Fruit fly (Drosophila melanogaster) whole organism, embryonic: Measurements from ENCODE around the gene CG12123.

Experiments
- Abd-B ChIP-seq: fragments of 200-800 bp; sonication (Bioruptor generic); optimal IDR thresholded peaks from 2 replicates; lab custom pipeline; 2018; ENCODE audit warnings: missing biosample characterization, mild to moderate bottlenecking, missing genetic modification characterization, moderate library complexity
- BEAF-32 ChIP-seq: fragments of 200-800 bp; sonication (Bioruptor generic); optimal IDR thresholded peaks from 3 replicates; lab custom pipeline; 2017; ENCODE audit warnings: missing biosample characterization, missing genetic modification characterization, mild to moderate bottlenecking, moderate library complexity, missing genetic modification reagents
- CG10274 ChIP-seq: fragments of 200-800 bp; sonication (Bioruptor generic); optimal IDR thresholded peaks from 3 replicates; lab custom pipeline; 2017; ENCODE audit warnings: missing biosample characterization, mild to moderate bottlenecking, missing genetic modification characterization
- CG10979 ChIP-seq: fragments of 200-800 bp; sonication (Bioruptor generic); optimal IDR thresholded peaks from 2 replicates; lab custom pipeline; 2018; ENCODE audit warnings: missing biosample characterization, mild to moderate bottlenecking, missing genetic modification characterization, moderate library complexity
- CG11456 ChIP-seq: fragments of 200-800 bp; sonication (Bioruptor generic); IDR thresholded peaks from 3 replicates; pipeline ENCODE4 v1.3.6; 2022; ENCODE audit warnings: missing biosample characterization, missing genetic modification characterization
- CG12071 ChIP-seq: fragments of 200-800 bp; sonication (Bioruptor generic); optimal IDR thresholded peaks from 3 replicates; lab custom pipeline; 2018; ENCODE audit warnings: missing biosample characterization, mild to moderate bottlenecking, missing genetic modification characterization
- CG12769 ChIP-seq: fragments of 200-800 bp; sonication (Bioruptor generic); optimal IDR thresholded peaks from 2 replicates; lab custom pipeline; 2019; ENCODE audit warnings: missing biosample characterization, mild to moderate bottlenecking, missing genetic modification characterization, moderate library complexity
- CG14965 ChIP-seq: fragments of 200-800 bp; sonication (Bioruptor generic); optimal IDR thresholded peaks from 2 replicates; lab custom pipeline; 2016; ENCODE audit warnings: missing biosample characterization, missing genetic modification characterization, borderline replicate concordance
- CG15479 ChIP-seq: fragments of 200-800 bp; sonication (Bioruptor generic); optimal IDR thresholded peaks from 3 replicates; lab custom pipeline; 2019; ENCODE audit warnings: missing biosample characterization, mild to moderate bottlenecking, missing genetic modification characterization, moderate library complexity
- CG16813 ChIP-seq: fragments of 200-800 bp; sonication (Bioruptor generic); IDR thresholded peaks from 3 replicates; pipeline ENCODE4 v1.3.6; 2022; ENCODE audit warnings: missing biosample characterization, missing genetic modification characterization; ENCODE audit not compliant: partially characterized antibody
- CG17612 ChIP-seq: fragments of 200-800 bp; sonication (Bioruptor generic); IDR thresholded peaks from 2 replicates; pipeline ENCODE4 v1.3.6; 2022; ENCODE audit warnings: missing biosample characterization, missing genetic modification characterization
- CG17829 ChIP-seq: fragments of 200-800 bp; optimal IDR thresholded peaks from 2 replicates; lab custom pipeline; 2019; ENCODE audit warnings: missing biosample characterization, mild to moderate bottlenecking, missing genetic modification characterization, moderate library complexity
- CG2120 ChIP-seq: fragments of 200-800 bp; sonication (Bioruptor generic); optimal IDR thresholded peaks from 3 replicates; lab custom pipeline; 2016; ENCODE audit warnings: missing biosample characterization, missing genetic modification characterization
- CG30403 ChIP-seq: fragments of 200-800 bp; sonication (Bioruptor generic); optimal IDR thresholded peaks from 3 replicates; lab custom pipeline; 2016; ENCODE audit warnings: missing biosample characterization, missing genetic modification characterization
- CG32532 ChIP-seq: fragments of 200-800 bp; sonication (Bioruptor generic); IDR thresholded peaks from 2 replicates; pipeline ENCODE4 v1.3.6; 2022; ENCODE audit warnings: missing biosample characterization, missing genetic modification characterization
- CG32772 ChIP-seq: fragments of 200-800 bp; sonication (Bioruptor generic); IDR thresholded peaks from 2 replicates; pipeline ENCODE4 v1.3.6; 2022; ENCODE audit warnings: missing biosample characterization, missing genetic modification characterization
- CG4404 ChIP-seq: fragments of 200-800 bp; sonication (Bioruptor generic); IDR thresholded peaks from 2 replicates; pipeline ENCODE4 v1.3.6; 2022; ENCODE audit warnings: missing biosample characterization, missing genetic modification characterization
- CG6272 ChIP-seq: fragments of 200-800 bp; sonication (Bioruptor generic); IDR thresholded peaks from 2 replicates; pipeline ENCODE4 v1.3.6; 2022; ENCODE audit warnings: missing biosample characterization, missing genetic modification characterization
- CG7271 ChIP-seq: fragments of 200-800 bp; sonication (Bioruptor generic); optimal IDR thresholded peaks from 2 replicates; lab custom pipeline; 2018; ENCODE audit warnings: missing biosample characterization, mild to moderate bottlenecking, missing genetic modification characterization, moderate library complexity
- CG7372 ChIP-seq: fragments of 200-800 bp; sonication (Bioruptor generic); IDR thresholded peaks from 2 replicates; pipeline ENCODE4 v1.3.6; 2022; ENCODE audit warnings: missing biosample characterization, missing genetic modification characterization
- CG8359 ChIP-seq: fragments of 200-800 bp; sonication (Bioruptor generic); optimal IDR thresholded peaks from 2 replicates; lab custom pipeline; 2017; ENCODE audit warnings: missing biosample characterization, mild to moderate bottlenecking, missing genetic modification characterization, borderline replicate concordance
- CG8765 ChIP-seq: fragments of 200-800 bp; sonication (Bioruptor generic); IDR thresholded peaks from 2 replicates; pipeline ENCODE4 v1.3.6; 2022; ENCODE audit warnings: missing biosample characterization, missing genetic modification characterization
- D19B ChIP-seq: fragments of 200-800 bp; sonication (Bioruptor generic); optimal IDR thresholded peaks from 2 replicates; lab custom pipeline; 2017; ENCODE audit warnings: missing biosample characterization, mild to moderate bottlenecking, missing genetic modification characterization
- Dll ChIP-seq: fragments of 200-800 bp; sonication (Bioruptor generic); IDR thresholded peaks from 4 replicates; pipeline ENCODE4 v1.3.6; 2022; ENCODE audit warnings: missing biosample characterization, missing genetic modification characterization; ENCODE audit not compliant: partially characterized antibody
- Doc2 ChIP-seq: fragments of 200-800 bp; sonication (Bioruptor generic); IDR thresholded peaks from 2 replicates; pipeline ENCODE4 v1.3.6; 2022; ENCODE audit warnings: missing biosample characterization, missing genetic modification characterization
- H15 ChIP-seq: fragments of 200-800 bp; sonication (Bioruptor generic); IDR thresholded peaks from 3 replicates; pipeline ENCODE4 v1.3.6; 2022; ENCODE audit warnings: missing biosample characterization, missing genetic modification characterization
- HLH3B ChIP-seq: fragments of 200-800 bp; sonication (Bioruptor generic); IDR thresholded peaks from 2 replicates; pipeline ENCODE4 v1.3.6; 2022; ENCODE audit warnings: missing biosample characterization, missing genetic modification characterization
- Hr78 ChIP-seq, 2 experiments: fragments of 200-800 bp in 1 of 2; fragments of >200 bp in 1 of 2; sonication (Bioruptor generic) in 1 of 2; optimal IDR thresholded peaks; 2 replicates each; lab custom pipeline; 2017 to 2019; ENCODE audit warnings: missing biosample characterization in 2 of 2, missing genetic modification characterization in 2 of 2, mild to moderate bottlenecking in 1 of 2, moderate library complexity in 1 of 2
- Hsf ChIP-seq: fragments of 200-800 bp; sonication (Bioruptor generic); optimal IDR thresholded peaks from 3 replicates; lab custom pipeline; 2016; ENCODE audit warnings: missing biosample characterization, missing genetic modification characterization
- Mes4 ChIP-seq: fragments of 200-800 bp; sonication (Bioruptor generic); optimal IDR thresholded peaks from 2 replicates; lab custom pipeline; 2016; ENCODE audit warnings: missing biosample characterization, missing genetic modification characterization
- Nf-YA ChIP-seq: fragments of 200-800 bp; sonication (Bioruptor generic); IDR thresholded peaks from 2 replicates; pipeline ENCODE4 v1.3.6; 2022; ENCODE audit warnings: missing biosample characterization, missing genetic modification characterization
- PHDP ChIP-seq: fragments of 200-800 bp; sonication (Bioruptor generic); optimal IDR thresholded peaks from 3 replicates; lab custom pipeline; 2018; ENCODE audit warnings: missing biosample characterization, mild to moderate bottlenecking, missing genetic modification characterization, moderate library complexity
- Scr ChIP-seq: fragments of 200-800 bp; sonication (Bioruptor generic); IDR thresholded peaks from 2 replicates; pipeline ENCODE4 v1.3.6; 2022; ENCODE audit warnings: missing biosample characterization, missing genetic modification characterization; ENCODE audit not compliant: partially characterized antibody
- Stat92E ChIP-seq, 3 experiments: fragments of >200 bp in 2 of 3; fragments of 200-800 bp in 1 of 3; sonication (Bioruptor generic) in 1 of 3; optimal IDR thresholded peaks; 2 replicates each; lab custom pipeline; 2017 to 2019; ENCODE audit warnings: missing biosample characterization in 3 of 3, missing genetic modification characterization in 3 of 3, mild to moderate bottlenecking in 1 of 3, moderate library complexity in 1 of 3
- YL-1 ChIP-seq: fragments of 200-800 bp; sonication (Bioruptor generic); optimal IDR thresholded peaks from 3 replicates; lab custom pipeline; 2017; ENCODE audit warnings: missing biosample characterization, mild to moderate bottlenecking, missing genetic modification characterization
- ash1 ChIP-seq: fragments of 200-800 bp; sonication (Bioruptor generic); optimal IDR thresholded peaks from 2 replicates; lab custom pipeline; 2018; ENCODE audit warnings: missing biosample characterization, mild to moderate bottlenecking, missing genetic modification characterization
- br ChIP-seq: fragments of >200 bp; optimal IDR thresholded peaks from 2 replicates; lab custom pipeline; 2017
- ci ChIP-seq: fragments of 200-800 bp; sonication (Bioruptor generic); IDR thresholded peaks from 3 replicates; pipeline ENCODE4 v1.3.6; 2022; ENCODE audit warnings: missing biosample characterization, missing genetic modification characterization
- croc ChIP-seq: fragments of 200-800 bp; sonication (Bioruptor generic); conservative IDR thresholded peaks from 3 replicates; pipeline ENCODE4 v1.3.6; 2022; ENCODE audit warnings: missing biosample characterization, missing genetic modification characterization
- cwo ChIP-seq: fragments of 200-800 bp; sonication (Bioruptor generic); optimal IDR thresholded peaks from 3 replicates; lab custom pipeline; 2017; ENCODE audit warnings: missing biosample characterization, missing genetic modification characterization, mild to moderate bottlenecking, moderate library complexity, missing genetic modification reagents
- da ChIP-seq: fragments of 200-800 bp; sonication (Bioruptor generic); optimal IDR thresholded peaks from 2 replicates; lab custom pipeline; 2016; ENCODE audit warnings: missing biosample characterization, missing genetic modification characterization
- gce ChIP-seq: fragments of 200-800 bp; sonication (Bioruptor generic); IDR thresholded peaks from 3 replicates; pipeline ENCODE4 v1.3.6; 2022; ENCODE audit warnings: missing biosample characterization, missing genetic modification characterization
- gcm ChIP-seq: fragments of 200-800 bp; sonication (Bioruptor generic); optimal IDR thresholded peaks from 2 replicates; lab custom pipeline; 2019; ENCODE audit warnings: missing biosample characterization, mild to moderate bottlenecking, missing genetic modification characterization, moderate library complexity
- gro ChIP-seq: fragments of 200-800 bp; sonication (Bioruptor generic); optimal IDR thresholded peaks from 2 replicates; lab custom pipeline; 2016; ENCODE audit warnings: missing biosample characterization, missing genetic modification characterization
- jigr1 ChIP-seq: fragments of 200-800 bp; sonication (Bioruptor generic); IDR thresholded peaks from 3 replicates; pipeline ENCODE4 v1.3.6; 2022; ENCODE audit warnings: missing biosample characterization, missing genetic modification characterization
- pfk ChIP-seq: fragments of 200-800 bp; sonication (Bioruptor generic); optimal IDR thresholded peaks from 2 replicates; lab custom pipeline; 2018; ENCODE audit warnings: missing biosample characterization, mild to moderate bottlenecking, missing genetic modification characterization, moderate library complexity
- sc ChIP-seq, 3 experiments: fragments of >200 bp in 2 of 3; fragments of 200-800 bp in 1 of 3; sonication (Bioruptor generic) in 1 of 3; optimal IDR thresholded peaks; 2 replicates in 2 of 3; 3 replicates in 1 of 3; lab custom pipeline; 2017; ENCODE audit warnings: mild to moderate bottlenecking in 1 of 3, missing biosample characterization in 1 of 3, missing genetic modification characterization in 1 of 3, missing genetic modification reagents in 1 of 3
- sna ChIP-seq: fragments of 200-800 bp; sonication (Bioruptor generic); IDR thresholded peaks from 2 replicates; pipeline ENCODE4 v1.3.6; 2022; ENCODE audit warnings: missing biosample characterization, missing genetic modification characterization; ENCODE audit not compliant: partially characterized antibody
- sug ChIP-seq: fragments of 200-800 bp; optimal IDR thresholded peaks from 2 replicates; lab custom pipeline; 2019; ENCODE audit warnings: missing biosample characterization, mild to moderate bottlenecking, missing genetic modification characterization, moderate library complexity
- twi ChIP-seq: fragments of 200-800 bp; optimal IDR thresholded peaks from 2 replicates; lab custom pipeline; 2019; ENCODE audit warnings: missing biosample characterization, mild to moderate bottlenecking, missing genetic modification characterization, moderate library complexity
- zen ChIP-seq: fragments of 200-800 bp; sonication (Bioruptor generic); optimal IDR thresholded peaks from 3 replicates; lab custom pipeline; 2018; ENCODE audit warnings: missing biosample characterization, mild to moderate bottlenecking, missing genetic modification characterization, moderate library complexity

The CG12123 gene

DNA sequence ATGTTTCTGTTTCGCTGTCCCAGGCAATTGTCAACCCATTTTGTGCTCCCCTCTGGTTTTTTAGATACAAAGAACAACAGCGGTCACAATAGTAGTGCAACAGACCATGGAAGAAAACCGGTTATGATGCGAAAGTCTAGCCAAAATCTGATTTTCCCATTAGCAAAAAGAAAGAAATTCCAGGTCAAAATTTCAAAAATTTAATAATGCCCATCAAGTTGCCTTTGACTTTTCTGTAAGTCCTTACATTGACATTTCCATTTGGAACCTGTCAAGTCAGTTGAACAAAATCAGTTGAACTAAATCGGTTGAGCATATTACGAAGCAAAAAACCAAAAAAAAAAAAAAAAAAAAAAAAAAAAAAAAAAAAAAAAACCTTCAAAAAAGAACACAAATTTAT, 25.2 kb downstream of the CG12123 start (continued):
- no peak for TF ChIP-seq Hr78 (GFP tag; optimal IDR thresholded peaks at IDR 0.05; lab: Kevin White, UChicago)
- TF ChIP-seq croc (GFP tag; lab: Robert Waterston, UW): no peak
- no peak for TF ChIP-seq BEAF-32 (GFP tag; lab: Kevin White, UChicago)
- no peak for TF ChIP-seq sug (tag; lab: Kevin White, UChicago)
- no peak for TF ChIP-seq CG32532 (GFP tag; lab: Robert Waterston, UW)
- no peak for TF ChIP-seq jigr1 (GFP tag; lab: Robert Waterston, UW)
- no peak for TF ChIP-seq Mes4 (GFP tag; lab: Kevin White, UChicago)
- TF ChIP-seq Stat92E (GFP tag; optimal IDR thresholded peaks at IDR 0.05; lab: Kevin White, UChicago): no peak
- no peak for TF ChIP-seq CG7372
- no peak for TF ChIP-seq Hsf (GFP tag; lab: Kevin White, UChicago)
- TF ChIP-seq ash1 (GFP tag; lab: Kevin White, UChicago): no peak
- no peak for TF ChIP-seq PHDP
- peak; percentile 7 for TF ChIP-seq CG30403 (GFP tag; lab: Kevin White, UChicago)
- no peak for TF ChIP-seq CG10979
- TF ChIP-seq CG11456 (GFP tag; lab: Robert Waterston, UW): no peak
- no peak for TF ChIP-seq CG15479 (GFP tag; lab: Kevin White, UChicago)
- no peak for TF ChIP-seq CG12769 (tag; lab: Kevin White, UChicago)
- TF ChIP-seq Abd-B (GFP tag; lab: Kevin White, UChicago): no peak
- no peak for TF ChIP-seq br (lab: Kevin White, UChicago)
- no peak for TF ChIP-seq zen (tag; lab: Kevin White, UChicago)
- TF ChIP-seq HLH3B (GFP tag; lab: Robert Waterston, UW): no peak
- TF ChIP-seq CG8359: no peak
- no peak for TF ChIP-seq sc (optimal IDR thresholded peaks at IDR 0.05; lab: Kevin White, UChicago)
- TF ChIP-seq sc (GFP tag; optimal IDR thresholded peaks at IDR 0.05; lab: Kevin White, UChicago): no peak
- TF ChIP-seq Doc2 (GFP tag; lab: Robert Waterston, UW): no peak
- TF ChIP-seq CG17829 (tag; lab: Kevin White, UChicago): no peak
- no peak for TF ChIP-seq CG16813 (GFP tag; lab: Robert Waterston, UW)
- TF ChIP-seq twi (tag; lab: Kevin White, UChicago): no peak
- TF ChIP-seq CG8765: no peak
- no peak for TF ChIP-seq Dll (GFP tag; lab: Robert Waterston, UW)
- TF ChIP-seq CG2120 (GFP tag; lab: Kevin White, UChicago): no peak
- TF ChIP-seq CG6272: no peak
- no peak for TF ChIP-seq cwo (GFP tag; lab: Kevin White, UChicago)
- no peak for TF ChIP-seq H15 (GFP tag; lab: Robert Waterston, UW)
- no peak for TF ChIP-seq Scr (GFP tag; lab: Robert Waterston, UW)
- no peak for TF ChIP-seq D19B (GFP tag; lab: Kevin White, UChicago)
- TF ChIP-seq CG32772: 0 out of 2 replicates have a peak, but pooled peaks have one; percentile 20
- no peak for TF ChIP-seq CG17612
- no peak for TF ChIP-seq gcm (GFP tag; lab: Kevin White, UChicago)
- TF ChIP-seq gce: no peak
- TF ChIP-seq CG10274 (GFP tag; lab: Kevin White, UChicago): no peak
- no peak for TF ChIP-seq CG14965
- no peak for TF ChIP-seq CG7271 (tag; lab: Kevin White, UChicago)
- no peak for TF ChIP-seq YL-1 (GFP tag; lab: Kevin White, UChicago)
- no peak for TF ChIP-seq da (GFP tag; lab: Kevin White, UChicago)
- no peak for TF ChIP-seq CG12071
- TF ChIP-seq gro (GFP tag; lab: Kevin White, UChicago): no peak
- no peak for TF ChIP-seq CG4404 (GFP tag; lab: Robert Waterston, UW)
- no peak for TF ChIP-seq sna (GFP tag; lab: Robert Waterston, UW)
- no peak for TF ChIP-seq ci (GFP tag; lab: Robert Waterston, UW)
- TF ChIP-seq pfk (GFP tag; lab: Kevin White, UChicago): no peak
- no peak for TF ChIP-seq Nf-YA (GFP tag; lab: Robert Waterston, UW)
